Worm (Caenorhabditis elegans): Measurements from ENCODE around the gene irld-66.

irld-66 gene

ce11 chrII:2975561-2976230 lies 35.0 kb upstream of the irld-66 start (continued):
- no peak for TF ChIP-seq T26A8.4 (GFP tag; IDR thresholded peaks at IDR 0.05)
- no peak for TF ChIP-seq unc-130 (GFP tag; optimal IDR thresholded peaks at IDR 0.05)
- no peak for TF ChIP-seq mxl-2 (GFP tag; conservative IDR thresholded peaks at IDR 0.05)
- TF ChIP-seq unc-39 (tag; optimal IDR thresholded peaks at IDR 0.05) = no peak
- no peak for TF ChIP-seq Y5F2A.4 (GFP tag; optimal IDR thresholded peaks at IDR 0.05)
- no peak for TF ChIP-seq fos-1 (tag; optimal IDR thresholded peaks at IDR 0.05)
- TF ChIP-seq lir-3 (tag; optimal IDR thresholded peaks at IDR 0.05) = no peak
- no peak for TF ChIP-seq madf-5 (GFP tag; IDR thresholded peaks at IDR 0.05)
- TF ChIP-seq tag-97 (GFP tag; IDR thresholded peaks at IDR 0.05) = no peak
- peak; percentile 2 for TF ChIP-seq mxl-3 (GFP tag; optimal IDR thresholded peaks at IDR 0.05)
- TF ChIP-seq egl-27 (tag; optimal IDR thresholded peaks at IDR 0.05) = no peak
- no peak for TF ChIP-seq F37D6.2 (tag; optimal IDR thresholded peaks at IDR 0.05)
- TF ChIP-seq zip-2 (tag; optimal IDR thresholded peaks at IDR 0.05) = no peak
- no peak for TF ChIP-seq lin-15B (tag; optimal IDR thresholded peaks at IDR 0.05)
- TF ChIP-seq hlh-11 (tag; optimal IDR thresholded peaks at IDR 0.05) = peak; percentile 77
- peak; percentile 3 for TF ChIP-seq dpl-1 (GFP tag; optimal IDR thresholded peaks at IDR 0.05)
- no peak for TF ChIP-seq arid-1 (GFP tag; conservative IDR thresholded peaks at IDR 0.05)
- TF ChIP-seq nhr-25 (tag; optimal IDR thresholded peaks at IDR 0.05; ENCODE audit: borderline replicate concordance, insufficient read depth) = no peak
- peak; percentile 26 for TF ChIP-seq mes-2 (tag; optimal IDR thresholded peaks at IDR 0.05; ENCODE audit: poor library complexity, severe bottlenecking)
- TF ChIP-seq R02D3.7 (tag; optimal IDR thresholded peaks at IDR 0.05) = no peak
- peak; percentile 89 for TF ChIP-seq dmd-6 (GFP tag; IDR thresholded peaks at IDR 0.05)
- TF ChIP-seq ctbp-1 (GFP tag; IDR thresholded peaks at IDR 0.05) = no peak
- TF ChIP-seq fkh-10 (GFP tag; optimal IDR thresholded peaks at IDR 0.05) = no peak
- TF ChIP-seq nhr-77 (tag; optimal IDR thresholded peaks at IDR 0.05) = peak; percentile 65
- TF ChIP-seq lin-13 (GFP tag; optimal IDR thresholded peaks at IDR 0.05) = peak; percentile 2
- TF ChIP-seq aly-2 (tag; optimal IDR thresholded peaks at IDR 0.05) = no peak
- no peak for TF ChIP-seq F44E2.7 (GFP tag; IDR thresholded peaks at IDR 0.05)
- TF ChIP-seq ceh-20 (GFP tag; IDR thresholded peaks at IDR 0.05) = no peak
- TF ChIP-seq D1046.2 (GFP tag; IDR thresholded peaks at IDR 0.05) = no peak
- peak; percentile 70 for TF ChIP-seq nhr-28 (tag; optimal IDR thresholded peaks at IDR 0.05)
- TF ChIP-seq daf-16 (GFP tag; optimal IDR thresholded peaks at IDR 0.05) = no peak
- TF ChIP-seq daf-16 (tag; optimal IDR thresholded peaks at IDR 0.05) = peak; percentile 84

ce11 chrII:2973940-2974402 lies 33.3 kb upstream of the irld-66 start:
- TF ChIP-seq nhr-25 (tag; optimal IDR thresholded peaks at IDR 0.05; ENCODE audit: borderline replicate concordance, insufficient read depth) (peak; percentile 93), dmd-9 (GFP tag; IDR thresholded peaks at IDR 0.05) (peak; percentile 85), F49E8.2 (tag; optimal IDR thresholded peaks at IDR 0.05; ENCODE audit: borderline replicate concordance) (no peak), tra-1 (GFP tag; IDR thresholded peaks at IDR 0.05) (peak; percentile 99), F10B5.3 (tag; optimal IDR thresholded peaks at IDR 0.05) (peak; percentile 6), daf-8 (GFP tag; IDR thresholded peaks at IDR 0.05) (no peak), cey-2 (tag; optimal IDR thresholded peaks at IDR 0.05; ENCODE audit: borderline replicate concordance, insufficient read depth) (no peak), F26F4.8 (GFP tag; conservative IDR thresholded peaks at IDR 0.05) (no peak), nhr-237 (tag; optimal IDR thresholded peaks at IDR 0.05) (no peak), lin-38 (GFP tag; IDR thresholded peaks at IDR 0.05) (peak; percentile 80), lin-1 (GFP tag; IDR thresholded peaks at IDR 0.05) (peak; percentile 97), ama-1 (optimal IDR thresholded peaks at IDR 0.05) (peak; percentile 41), tag-97 (GFP tag; IDR thresholded peaks at IDR 0.05) (peak; percentile 81; the same call in 1 of the 2 replicates), nhr-77 (tag; optimal IDR thresholded peaks at IDR 0.05) (peak; percentile 87), sdz-12 (GFP tag; optimal IDR thresholded peaks at IDR 0.05) (peak; percentile 77), lin-15B (tag; optimal IDR thresholded peaks at IDR 0.05) (no peak), arid-1 (GFP tag; conservative IDR thresholded peaks at IDR 0.05) (peak; percentile 86), aly-2 (tag; optimal IDR thresholded peaks at IDR 0.05) (no peak), vab-7 (GFP tag; IDR thresholded peaks at IDR 0.05) (peak; percentile 83), aha-1 (tag) (peak; percentile 99), hlh-11 (tag; optimal IDR thresholded peaks at IDR 0.05) (peak; percentile 98), unc-130 (GFP tag; optimal IDR thresholded peaks at IDR 0.05) (no peak), mxl-2 (GFP tag; conservative IDR thresholded peaks at IDR 0.05) (peak; percentile 85), ceh-20 (GFP tag; IDR thresholded peaks at IDR 0.05) (peak; percentile 99), madf-5 (GFP tag; IDR thresholded peaks at IDR 0.05) (no peak), spr-1 (tag; optimal IDR thresholded peaks at IDR 0.05) (no peak), Y5F2A.4 (GFP tag; optimal IDR thresholded peaks at IDR 0.05) (peak; percentile 46), egl-27 (tag; optimal IDR thresholded peaks at IDR 0.05) (no peak), rbr-2 (tag; optimal IDR thresholded peaks at IDR 0.05) (peak; percentile 81), mxl-3 (GFP tag; optimal IDR thresholded peaks at IDR 0.05) (peak; percentile 98)

Data from whole organism, L4 larva.